Fruit fly (Drosophila melanogaster) whole organism, wandering third instar larva: ENCODE results near the gene CG10211.

ENCODE experiments used
- Dfd ChIP-seq: fragments of >200 bp; optimal IDR thresholded peaks from 2 replicates; lab custom pipeline; 2017; ENCODE audit warnings: missing biosample characterization, missing genetic modification characterization
- Myc ChIP-seq: fragments of >200 bp; optimal IDR thresholded peaks from 2 replicates; lab custom pipeline; 2017
- h ChIP-seq: fragments of 200-800 bp; sonication (Bioruptor generic); optimal IDR thresholded peaks from 3 replicates; lab custom pipeline; 2016; ENCODE audit warnings: missing biosample characterization, mild to moderate bottlenecking, missing genetic modification characterization
- pan ChIP-seq: fragments of >200 bp; optimal IDR thresholded peaks from 2 replicates; lab custom pipeline; 2017
- psq ChIP-seq: fragments of 200-800 bp; sonication (Bioruptor generic); optimal IDR thresholded peaks from 3 replicates; lab custom pipeline; 2017; ENCODE audit warnings: missing biosample characterization, mild to moderate bottlenecking, missing genetic modification characterization, moderate library complexity
- woc ChIP-seq: sonication (Bioruptor generic); optimal IDR thresholded peaks from 2 replicates; lab custom pipeline; 2016; ENCODE audit warnings: missing biosample characterization, mild to moderate bottlenecking, missing genetic modification characterization

DNA sequence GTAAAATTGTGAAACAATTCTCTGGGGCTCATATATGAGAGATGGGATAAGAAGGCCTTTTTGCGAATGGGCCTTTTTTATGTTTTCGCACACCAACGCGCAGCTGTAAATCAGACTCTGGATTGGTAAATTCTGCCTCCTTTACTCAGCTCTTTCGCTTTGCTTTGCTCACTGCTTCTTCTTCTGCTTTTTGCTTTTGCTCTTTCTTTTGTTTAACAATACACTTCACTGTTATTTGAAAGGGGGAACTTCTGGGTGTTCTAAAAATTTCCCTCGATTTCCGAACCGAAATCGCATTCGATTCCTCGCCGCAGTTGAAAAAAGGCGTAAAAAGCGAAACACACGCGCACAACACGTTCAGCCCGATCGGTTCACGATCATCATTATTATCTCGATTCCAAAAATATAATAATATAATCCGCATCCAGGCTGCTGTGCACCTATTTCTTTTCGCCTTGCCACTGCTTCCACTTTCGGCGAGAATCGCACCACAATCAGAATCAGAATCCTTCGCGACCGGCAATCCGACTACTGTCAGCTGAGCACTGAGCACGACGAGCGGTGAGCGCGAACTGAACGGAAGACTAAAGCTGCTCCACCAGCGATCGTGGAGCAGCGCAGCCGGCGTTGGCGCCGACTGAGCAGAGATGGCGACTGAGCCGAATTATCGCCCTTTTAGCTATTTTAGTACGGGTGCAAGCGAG is 54.6 kb downstream of the CG10211 start:
- no peak for TF ChIP-seq Myc (lab: Kevin White, UChicago)
- peak; percentile 92 for TF ChIP-seq psq (GFP tag; lab: Kevin White, UChicago)
- TF ChIP-seq pan (lab: Kevin White, UChicago), result no peak
- no peak for TF ChIP-seq Dfd
- TF ChIP-seq h (GFP tag; lab: Kevin White, UChicago), result peak; percentile 29
- no peak for TF ChIP-seq woc
